Fruit fly (Drosophila melanogaster) whole organism, prepupa: ENCODE data around the gene Ance.

Experiments
- CG10631 ChIP-seq: fragments of 200-800 bp; sonication (Bioruptor generic); optimal IDR thresholded peaks from 2 replicates; lab custom pipeline; 2016; ENCODE audit warnings: missing biosample characterization, missing genetic modification characterization
- CG6808 ChIP-seq: fragments of 200-800 bp; sonication (Bioruptor generic); optimal IDR thresholded peaks from 3 replicates; lab custom pipeline; 2017; ENCODE audit warnings: missing biosample characterization, missing genetic modification characterization, mild to moderate bottlenecking, moderate library complexity, missing genetic modification reagents
- Hr4 ChIP-seq: fragments of 200-800 bp; sonication (Bioruptor generic); optimal IDR thresholded peaks from 3 replicates; lab custom pipeline; 2016; ENCODE audit warnings: missing biosample characterization, missing genetic modification characterization
- fkh ChIP-seq: fragments of 200-800 bp; sonication (Bioruptor generic); optimal IDR thresholded peaks from 3 replicates; lab custom pipeline; 2017; ENCODE audit warnings: missing biosample characterization, mild to moderate bottlenecking, missing genetic modification characterization, moderate library complexity

dm6 chr2L:13947476-13947875 lies 42.0 kb downstream of the Ance start, which contains the start of gene Vajk3:
- TF ChIP-seq CG6808 (GFP tag; lab: Kevin White, UChicago) (no peak), CG10631 (GFP tag; lab: Kevin White, UChicago) (no peak), fkh (GFP tag; lab: Kevin White, UChicago) (no peak), Hr4 (GFP tag; lab: Kevin White, UChicago) (no peak)
